Worm (Caenorhabditis elegans) whole organism, mixed stage, embryonic: Measurements from ENCODE around the gene ZK867.2.
A peak's percentile ranks its signal among the peaks of the same experiment; 100 is the strongest.

ENCODE experiments used
- bed-3 ChIP-seq: fragments of 200-800 bp; sonication (Bioruptor generic); optimal IDR thresholded peaks from 3 replicates; lab custom pipeline; 2018; ENCODE audit warnings: mild to moderate bottlenecking, missing genetic modification characterization, moderate library complexity, missing compliant biosample characterization
- blmp-1 ChIP-seq: fragments of 150-350 bp; optimal IDR thresholded peaks from 2 replicates; lab custom pipeline; 2014; ENCODE audit warnings: missing biosample characterization, missing genetic modification characterization
- ceh-39 ChIP-seq: fragments of 150-350 bp; optimal IDR thresholded peaks from 2 replicates; lab custom pipeline; 2014; ENCODE audit warnings: missing biosample characterization, missing genetic modification characterization
- ceh-43 ChIP-seq: fragments of 200-800 bp; sonication (Bioruptor generic); optimal IDR thresholded peaks from 2 replicates; lab custom pipeline; 2018; ENCODE audit warnings: mild to moderate bottlenecking, missing genetic modification characterization, moderate library complexity, missing compliant biosample characterization
- ceh-83 ChIP-seq: fragments of 200-800 bp; sonication (Bioruptor generic); optimal IDR thresholded peaks from 2 replicates; lab custom pipeline; 2018; ENCODE audit warnings: mild to moderate bottlenecking, missing genetic modification characterization, missing compliant biosample characterization
- ces-1 ChIP-seq: fragments of 150-350 bp; optimal IDR thresholded peaks from 2 replicates; lab custom pipeline; 2014; ENCODE audit warnings: missing biosample characterization, missing genetic modification reagents, missing genetic modification characterization
- cnd-1 ChIP-seq: fragments of 200-800 bp; sonication (Bioruptor generic); optimal IDR thresholded peaks from 2 replicates; lab custom pipeline; 2018; ENCODE audit warnings: mild to moderate bottlenecking, missing genetic modification characterization, missing compliant biosample characterization
- elt-3 ChIP-seq: fragments of 150-350 bp; optimal IDR thresholded peaks from 2 replicates; lab custom pipeline; 2014; ENCODE audit warnings: missing biosample characterization, missing genetic modification characterization
- flh-1 ChIP-seq: fragments of 200-800 bp; sonication (Bioruptor generic); optimal IDR thresholded peaks from 2 replicates; lab custom pipeline; 2018; ENCODE audit warnings: mild to moderate bottlenecking, missing genetic modification characterization, moderate library complexity, missing compliant biosample characterization
- ham-2 ChIP-seq: fragments of 200-800 bp; sonication (Bioruptor generic); optimal IDR thresholded peaks from 2 replicates; lab custom pipeline; 2018; ENCODE audit warnings: mild to moderate bottlenecking, missing genetic modification characterization, missing compliant biosample characterization
- hlh-1 ChIP-seq: fragments of 150-350 bp; optimal IDR thresholded peaks from 2 replicates; lab custom pipeline; 2014; ENCODE audit warnings: missing biosample characterization, missing genetic modification reagents, missing genetic modification characterization
- lin-13 ChIP-seq: fragments of 150-350 bp; optimal IDR thresholded peaks from 2 replicates; lab custom pipeline; 2014; ENCODE audit warnings: missing biosample characterization, missing genetic modification characterization
- lin-32 ChIP-seq: fragments of 200-800 bp; sonication (Bioruptor generic); optimal IDR thresholded peaks from 2 replicates; lab custom pipeline; 2018; ENCODE audit warnings: mild to moderate bottlenecking, missing genetic modification characterization, missing compliant biosample characterization
- mep-1 ChIP-seq: fragments of 150-350 bp; optimal IDR thresholded peaks from 2 replicates; lab custom pipeline; 2017; ENCODE audit warnings: missing biosample characterization, missing genetic modification reagents, missing genetic modification characterization, inconsistent platforms
- nhr-2 ChIP-seq: fragments of 150-350 bp; optimal IDR thresholded peaks from 2 replicates; lab custom pipeline; 2014; ENCODE audit warnings: missing biosample characterization, missing genetic modification characterization
- nhr-237 ChIP-seq: fragments of 150-350 bp; optimal IDR thresholded peaks from 2 replicates; lab custom pipeline; 2014; ENCODE audit warnings: missing biosample characterization, missing genetic modification characterization
- nhr-28 ChIP-seq: fragments of 150-350 bp; optimal IDR thresholded peaks from 2 replicates; lab custom pipeline; 2014; ENCODE audit warnings: missing biosample characterization, missing genetic modification characterization
- nhr-76 ChIP-seq: sonication (generic microtip); optimal IDR thresholded peaks from 2 replicates; lab custom pipeline; 2017; ENCODE audit warnings: missing biosample characterization, missing genetic modification characterization
- pha-4 ChIP-seq: fragments of 150-350 bp; optimal IDR thresholded peaks from 2 replicates; lab custom pipeline; 2018; ENCODE audit warnings: missing biosample characterization, missing genetic modification reagents, missing genetic modification characterization
- sem-2 ChIP-seq: fragments of 200-800 bp; sonication (Bioruptor generic); optimal IDR thresholded peaks from 2 replicates; lab custom pipeline; 2018; ENCODE audit warnings: mild to moderate bottlenecking, missing genetic modification characterization, missing compliant biosample characterization
- snpc-4 ChIP-seq: fragments of 150-350 bp; optimal IDR thresholded peaks from 2 replicates; lab custom pipeline; 2014; ENCODE audit warnings: missing biosample characterization, missing genetic modification characterization
- unc-39 ChIP-seq: fragments of 150-350 bp; optimal IDR thresholded peaks from 2 replicates; lab custom pipeline; 2014; ENCODE audit warnings: missing biosample characterization, missing genetic modification characterization
- zip-8 ChIP-seq: fragments of 150-350 bp; optimal IDR thresholded peaks from 2 replicates; lab custom pipeline; 2014; ENCODE audit warnings: missing biosample characterization, missing genetic modification characterization
- ztf-11 ChIP-seq: fragments of 150-350 bp; optimal IDR thresholded peaks from 2 replicates; lab custom pipeline; 2014; ENCODE audit warnings: missing biosample characterization, missing genetic modification characterization

Gene ZK867.2

DNA sequence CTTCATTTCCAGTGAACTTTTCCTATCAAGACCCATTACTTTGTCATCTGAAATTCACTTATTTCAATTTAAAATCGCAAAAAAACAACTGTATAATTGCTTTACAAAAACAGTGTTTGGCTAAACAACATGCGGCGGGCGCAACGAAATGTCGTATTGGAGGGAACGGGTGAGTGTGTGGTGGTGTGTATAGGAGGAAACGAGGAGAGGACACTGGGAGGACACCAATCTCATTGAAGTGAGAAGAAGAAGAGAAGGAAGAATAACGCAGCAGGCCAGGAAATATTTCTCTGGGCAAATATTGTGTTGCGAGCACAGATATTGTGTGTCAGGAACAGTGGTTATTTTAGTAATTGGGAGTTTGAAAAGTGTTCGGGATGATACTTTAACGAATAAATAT is 48.0 kb downstream of the ZK867.2 start, which contains the start of gene F46H5.4:
TSS of gene F46H5.4 (minus strand) at position 53 of the 400 bp plus-strand sequence.
- peak; percentile 24 for TF ChIP-seq nhr-2 (tag; lab: Kevin White, UChicago)
- peak; percentile 39 for TF ChIP-seq ces-1 (GFP tag; lab: Kevin White, UChicago)
- no peak for TF ChIP-seq blmp-1 (tag; lab: Kevin White, UChicago)
- no peak for TF ChIP-seq ceh-83
- TF ChIP-seq nhr-76 (tag; lab: Kevin White, UChicago): no peak
- TF ChIP-seq snpc-4: no peak
- peak; percentile 33 for TF ChIP-seq mep-1 (tag; lab: Kevin White, UChicago)
- no peak for TF ChIP-seq sem-2
- peak; percentile 1 for TF ChIP-seq ztf-11 (tag; lab: Kevin White, UChicago)
- TF ChIP-seq flh-1 (GFP tag; lab: Kevin White, UChicago): no peak
- no peak for TF ChIP-seq hlh-1 (tag; lab: Kevin White, UChicago)
- TF ChIP-seq bed-3 (GFP tag; lab: Kevin White, UChicago): no peak
- TF ChIP-seq unc-39 (tag; lab: Kevin White, UChicago): no peak
- TF ChIP-seq nhr-28 (tag; lab: Kevin White, UChicago): no peak
- TF ChIP-seq pha-4 (tag; lab: Kevin White, UChicago): peak; percentile 7
- TF ChIP-seq elt-3: no peak
- TF ChIP-seq ham-2 (GFP tag; lab: Kevin White, UChicago): no peak
- no peak for TF ChIP-seq ceh-39 (tag; lab: Kevin White, UChicago)

ce11 chrX:7256891-7257290 is 50.4 kb downstream of the ZK867.2 start, which contains the start of gene F46H5.5:
TSS of gene F46H5.5 (minus strand) at chrX:7256991.
- no peak for TF ChIP-seq pha-4 (tag; lab: Kevin White, UChicago)
- TF ChIP-seq ham-2 (GFP tag; lab: Kevin White, UChicago): no peak
- TF ChIP-seq cnd-1 (tag; lab: Kevin White, UChicago): no peak
- no peak for TF ChIP-seq lin-32
- no peak for TF ChIP-seq flh-1 (GFP tag; lab: Kevin White, UChicago)
- TF ChIP-seq zip-8: no peak
- TF ChIP-seq ces-1 (GFP tag; lab: Kevin White, UChicago): no peak
- no peak for TF ChIP-seq ceh-43
- no peak for TF ChIP-seq mep-1 (tag; lab: Kevin White, UChicago)
- TF ChIP-seq lin-13 (tag; lab: Kevin White, UChicago): no peak
- TF ChIP-seq nhr-237: no peak
- no peak for TF ChIP-seq nhr-76 (tag; lab: Kevin White, UChicago)
